Fruit fly (Drosophila melanogaster) whole organism, embryonic: ENCODE results near the gene CG14569.

Experiments used
- Atf3 ChIP-seq: fragments of 200-800 bp; sonication (Bioruptor generic); optimal IDR thresholded peaks from 3 replicates; lab custom pipeline; 2016; ENCODE audit warnings: missing biosample characterization, missing genetic modification characterization
- B-H1 ChIP-seq: fragments of 200-800 bp; sonication (Bioruptor generic); IDR thresholded peaks from 3 replicates; pipeline ENCODE4 v1.3.6; 2022; ENCODE audit warnings: missing biosample characterization, missing genetic modification characterization
- CG10321 ChIP-seq: fragments of 200-800 bp; sonication (Bioruptor generic); IDR thresholded peaks from 2 replicates; pipeline ENCODE4 v1.3.6; 2022; ENCODE audit warnings: missing biosample characterization, missing genetic modification characterization
- CG10431 ChIP-seq: fragments of 200-800 bp; sonication (Bioruptor generic); optimal IDR thresholded peaks from 3 replicates; lab custom pipeline; 2018; ENCODE audit warnings: missing biosample characterization, mild to moderate bottlenecking, missing genetic modification characterization
- CG10462 ChIP-seq: fragments of 200-800 bp; sonication (Bioruptor generic); optimal IDR thresholded peaks from 2 replicates; lab custom pipeline; 2016; ENCODE audit warnings: missing biosample characterization, missing genetic modification characterization
- CG10565 ChIP-seq: fragments of 200-800 bp; sonication (Bioruptor generic); optimal IDR thresholded peaks from 3 replicates; lab custom pipeline; 2016; ENCODE audit warnings: missing biosample characterization, mild to moderate bottlenecking, missing genetic modification characterization
- CG11504 ChIP-seq: fragments of 200-800 bp; sonication (Bioruptor generic); optimal IDR thresholded peaks from 3 replicates; lab custom pipeline; 2019; ENCODE audit warnings: missing biosample characterization, mild to moderate bottlenecking, missing genetic modification characterization, moderate library complexity
- CG1233 ChIP-seq: fragments of 200-800 bp; sonication (Bioruptor generic); optimal IDR thresholded peaks from 4 replicates; lab custom pipeline; 2018; ENCODE audit warnings: missing biosample characterization, mild to moderate bottlenecking, missing genetic modification characterization
- CG12391 ChIP-seq: fragments of 200-800 bp; sonication (Bioruptor generic); optimal IDR thresholded peaks from 3 replicates; lab custom pipeline; 2018; ENCODE audit warnings: missing biosample characterization, mild to moderate bottlenecking, missing genetic modification characterization, moderate library complexity
- CG14710 ChIP-seq: fragments of 200-800 bp; sonication (Bioruptor generic); optimal IDR thresholded peaks from 3 replicates; lab custom pipeline; 2019; ENCODE audit warnings: missing biosample characterization, mild to moderate bottlenecking, missing genetic modification characterization, moderate library complexity
- CG15479 ChIP-seq: fragments of 200-800 bp; sonication (Bioruptor generic); optimal IDR thresholded peaks from 3 replicates; lab custom pipeline; 2019; ENCODE audit warnings: missing biosample characterization, mild to moderate bottlenecking, missing genetic modification characterization, moderate library complexity
- CG15601 ChIP-seq: fragments of 200-800 bp; sonication (Bioruptor generic); optimal IDR thresholded peaks from 3 replicates; lab custom pipeline; 2019; ENCODE audit warnings: missing biosample characterization, mild to moderate bottlenecking, missing genetic modification characterization, moderate library complexity
- CG2202 ChIP-seq: fragments of 200-800 bp; sonication (Bioruptor generic); optimal IDR thresholded peaks from 2 replicates; lab custom pipeline; 2018; ENCODE audit warnings: missing biosample characterization, mild to moderate bottlenecking, missing genetic modification characterization
- CG34224 ChIP-seq: fragments of 200-800 bp; sonication (Bioruptor generic); IDR thresholded peaks from 3 replicates; pipeline ENCODE4 v1.3.6; 2022; ENCODE audit warnings: missing biosample characterization, missing genetic modification characterization; ENCODE audit not compliant: partially characterized antibody
- CG6854 ChIP-seq: fragments of 200-800 bp; sonication (Bioruptor generic); optimal IDR thresholded peaks from 3 replicates; lab custom pipeline; 2017; ENCODE audit warnings: missing biosample characterization, mild to moderate bottlenecking, missing genetic modification characterization
- CG7357 ChIP-seq: fragments of 200-800 bp; sonication (Bioruptor generic); IDR thresholded peaks from 3 replicates; pipeline ENCODE4 v1.3.6; 2022; ENCODE audit warnings: missing biosample characterization, missing genetic modification characterization
- CG8089 ChIP-seq: fragments of 200-800 bp; sonication (Bioruptor generic); optimal IDR thresholded peaks from 3 replicates; lab custom pipeline; 2016; ENCODE audit warnings: missing biosample characterization, missing genetic modification characterization
- Dbx ChIP-seq: fragments of 200-800 bp; sonication (Bioruptor generic); IDR thresholded peaks from 3 replicates; pipeline ENCODE4 v1.3.6; 2022; ENCODE audit warnings: missing biosample characterization, missing genetic modification characterization
- Dip3 ChIP-seq: fragments of 200-800 bp; sonication (Bioruptor generic); optimal IDR thresholded peaks from 3 replicates; lab custom pipeline; 2016; ENCODE audit warnings: missing biosample characterization, missing genetic modification characterization
- Eip74EF ChIP-seq, 2 experiments: fragments of 200-800 bp in 1 of 2; fragments of >200 bp in 1 of 2; sonication (Bioruptor generic) in 1 of 2; optimal IDR thresholded peaks; 2 replicates each; lab custom pipeline; 2017 to 2019; ENCODE audit warnings: missing biosample characterization in 2 of 2, missing genetic modification characterization in 2 of 2, mild to moderate bottlenecking in 1 of 2, moderate library complexity in 1 of 2
- Fer1 ChIP-seq: fragments of 200-800 bp; sonication (Bioruptor generic); optimal IDR thresholded peaks from 2 replicates; lab custom pipeline; 2017; ENCODE audit warnings: missing biosample characterization, mild to moderate bottlenecking, missing genetic modification characterization
- Lpt ChIP-seq: fragments of >200 bp; optimal IDR thresholded peaks from 2 replicates; lab custom pipeline; 2018; ENCODE audit warnings: missing biosample characterization, missing genetic modification characterization
- MESR4 ChIP-seq: fragments of 200-800 bp; sonication (Bioruptor generic); optimal IDR thresholded peaks from 2 replicates; lab custom pipeline; 2018; ENCODE audit warnings: missing biosample characterization, mild to moderate bottlenecking, missing genetic modification characterization, moderate library complexity
- NFAT ChIP-seq: fragments of 200-800 bp; sonication (Bioruptor generic); IDR thresholded peaks from 2 replicates; pipeline ENCODE4 v1.3.6; 2022; ENCODE audit warnings: missing biosample characterization, missing genetic modification characterization
- Nf-YA ChIP-seq: fragments of 200-800 bp; sonication (Bioruptor generic); IDR thresholded peaks from 2 replicates; pipeline ENCODE4 v1.3.6; 2022; ENCODE audit warnings: missing biosample characterization, missing genetic modification characterization
- Rfx ChIP-seq: fragments of 200-800 bp; sonication (Bioruptor generic); IDR thresholded peaks from 2 replicates; pipeline ENCODE4 v1.3.6; 2022; ENCODE audit warnings: missing biosample characterization, missing genetic modification characterization
- Taf1 ChIP-seq: fragments of 200-800 bp; sonication (Bioruptor generic); IDR thresholded peaks from 2 replicates; pipeline ENCODE4 v1.3.6; 2022; ENCODE audit warnings: missing biosample characterization, missing genetic modification characterization
- bcd ChIP-seq: fragments of 200-800 bp; sonication (Bioruptor generic); optimal IDR thresholded peaks from 2 replicates; lab custom pipeline; 2017; ENCODE audit warnings: missing biosample characterization, mild to moderate bottlenecking, missing genetic modification characterization
- bowl ChIP-seq: fragments of 200-800 bp; sonication (Bioruptor generic); IDR thresholded peaks from 2 replicates; pipeline ENCODE4 v1.3.6; 2022; ENCODE audit warnings: missing biosample characterization, missing genetic modification characterization
- cad ChIP-seq: fragments of >200 bp; optimal IDR thresholded peaks from 2 replicates; lab custom pipeline; 2017; ENCODE audit warnings: missing biosample characterization, missing genetic modification characterization
- chn ChIP-seq: fragments of 200-800 bp; sonication (Bioruptor generic); optimal IDR thresholded peaks from 2 replicates; lab custom pipeline; 2016; ENCODE audit warnings: missing biosample characterization, missing genetic modification characterization
- croc ChIP-seq: fragments of 200-800 bp; sonication (Bioruptor generic); conservative IDR thresholded peaks from 3 replicates; pipeline ENCODE4 v1.3.6; 2022; ENCODE audit warnings: missing biosample characterization, missing genetic modification characterization
- cwo ChIP-seq: fragments of 200-800 bp; sonication (Bioruptor generic); optimal IDR thresholded peaks from 3 replicates; lab custom pipeline; 2017; ENCODE audit warnings: missing biosample characterization, missing genetic modification characterization, mild to moderate bottlenecking, moderate library complexity, missing genetic modification reagents
- danr ChIP-seq: fragments of 200-800 bp; sonication (Bioruptor generic); IDR thresholded peaks from 2 replicates; pipeline ENCODE4 v1.3.6; 2022; ENCODE audit warnings: missing biosample characterization, missing genetic modification characterization
- dmrt11E ChIP-seq: fragments of 200-800 bp; sonication (Bioruptor generic); optimal IDR thresholded peaks from 3 replicates; lab custom pipeline; 2018; ENCODE audit warnings: missing biosample characterization, mild to moderate bottlenecking, missing genetic modification characterization, moderate library complexity
- exex ChIP-seq: fragments of 200-800 bp; sonication (Bioruptor generic); optimal IDR thresholded peaks from 4 replicates; lab custom pipeline; 2018; ENCODE audit warnings: missing biosample characterization, mild to moderate bottlenecking, missing genetic modification characterization, moderate library complexity
- gfzf ChIP-seq: fragments of 200-800 bp; sonication (Bioruptor generic); optimal IDR thresholded peaks from 2 replicates; lab custom pipeline; 2016; ENCODE audit warnings: missing biosample characterization, mild to moderate bottlenecking, missing genetic modification characterization, moderate library complexity
- hth ChIP-seq: fragments of >200 bp; optimal IDR thresholded peaks from 2 replicates; lab custom pipeline; 2017; ENCODE audit warnings: inconsistent platforms
- klu ChIP-seq: fragments of 200-800 bp; sonication (Bioruptor generic); IDR thresholded peaks from 2 replicates; pipeline ENCODE4 v1.3.6; 2022; ENCODE audit warnings: missing biosample characterization, missing genetic modification characterization
- nerfin-1 ChIP-seq: fragments of 200-800 bp; sonication (Bioruptor generic); optimal IDR thresholded peaks from 3 replicates; lab custom pipeline; 2019; ENCODE audit warnings: missing biosample characterization, mild to moderate bottlenecking, missing genetic modification characterization, moderate library complexity
- onecut ChIP-seq: fragments of 200-800 bp; sonication (Bioruptor generic); IDR thresholded peaks from 2 replicates; pipeline ENCODE4 v1.3.6; 2022; ENCODE audit warnings: missing biosample characterization, missing genetic modification characterization
- prd ChIP-seq, 3 experiments: fragments of >200 bp in 2 of 3; fragments of 200-800 bp in 1 of 3; sonication (Bioruptor generic) in 1 of 3; optimal IDR thresholded peaks in 2 of 3; IDR thresholded peaks in 1 of 3; 2 replicates in 2 of 3; 3 replicates in 1 of 3; pipeline versions ENCODE4 v1.3.6 to Lab custom; 2017 to 2022; ENCODE audit warnings: missing biosample characterization in 1 of 3, missing genetic modification characterization in 1 of 3
- pros ChIP-seq: fragments of 200-800 bp; sonication (Bioruptor generic); optimal IDR thresholded peaks from 3 replicates; lab custom pipeline; 2019; ENCODE audit warnings: missing biosample characterization, mild to moderate bottlenecking, missing genetic modification characterization, moderate library complexity
- psq ChIP-seq: fragments of 200-800 bp; sonication (Bioruptor generic); optimal IDR thresholded peaks from 2 replicates; lab custom pipeline; 2017; ENCODE audit warnings: missing biosample characterization, missing genetic modification characterization
- rib ChIP-seq: fragments of 200-800 bp; sonication (Bioruptor generic); IDR thresholded peaks from 2 replicates; pipeline ENCODE4 v1.3.6; 2022; ENCODE audit warnings: missing biosample characterization, missing genetic modification characterization
- sob ChIP-seq: fragments of 200-800 bp; sonication (Bioruptor generic); IDR thresholded peaks from 2 replicates; pipeline ENCODE4 v1.3.6; 2022; ENCODE audit warnings: missing biosample characterization, missing genetic modification characterization
- stc ChIP-seq: fragments of 200-800 bp; sonication (Bioruptor generic); IDR thresholded peaks from 2 replicates; pipeline ENCODE4 v1.3.6; 2022; ENCODE audit warnings: missing biosample characterization, missing genetic modification characterization
- ttk ChIP-seq: fragments of 200-800 bp; sonication (Bioruptor generic); IDR thresholded peaks from 2 replicates; pipeline ENCODE4 v2.1.2; 2022; ENCODE audit warnings: missing biosample characterization, missing genetic modification characterization
- unpg ChIP-seq: fragments of 200-800 bp; sonication (Bioruptor generic); optimal IDR thresholded peaks from 3 replicates; lab custom pipeline; 2018; ENCODE audit warnings: missing biosample characterization, mild to moderate bottlenecking, missing genetic modification characterization, moderate library complexity
- zen ChIP-seq: fragments of 200-800 bp; sonication (Bioruptor generic); optimal IDR thresholded peaks from 3 replicates; lab custom pipeline; 2018; ENCODE audit warnings: missing biosample characterization, mild to moderate bottlenecking, missing genetic modification characterization, moderate library complexity
- zfh2 ChIP-seq: fragments of 200-800 bp; sonication (Bioruptor generic); optimal IDR thresholded peaks from 2 replicates; lab custom pipeline; 2016; ENCODE audit warnings: missing biosample characterization, missing genetic modification characterization

The CG14569 gene

DNA sequence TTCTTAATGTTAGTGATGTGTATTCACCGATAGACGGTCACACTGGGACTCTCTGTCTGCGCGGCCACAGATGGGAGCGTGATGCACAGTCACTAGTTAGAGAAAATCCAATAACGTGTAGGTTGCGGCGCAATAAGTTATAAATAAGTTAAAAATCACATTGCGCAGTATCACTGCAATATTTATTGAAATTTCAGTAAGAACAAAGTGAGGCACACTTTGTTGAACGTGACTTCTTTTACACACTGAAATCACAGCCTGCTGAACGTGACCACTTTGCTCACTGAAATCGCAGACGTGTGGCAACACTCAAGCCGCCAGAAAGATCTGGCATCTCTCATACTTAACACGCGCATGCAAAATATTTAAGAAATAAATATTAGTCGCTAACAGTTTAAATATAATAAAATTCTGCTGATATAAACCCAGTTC, 2.7 kb downstream of the CG14569 start, which contains the start of the genes CG11247 and Polr2H (continued):
- TF ChIP-seq Dip3 (GFP tag; lab: Kevin White, UChicago) = peak; percentile 96
- peak; percentile 97 for TF ChIP-seq zfh2 (GFP tag; lab: Kevin White, UChicago)
- TF ChIP-seq CG15479 (GFP tag; lab: Kevin White, UChicago) = peak; percentile 1
- peak; percentile 94 for TF ChIP-seq sob (GFP tag; lab: Robert Waterston, UW)
- TF ChIP-seq Lpt (GFP tag; lab: Kevin White, UChicago) = no peak
- no peak for TF ChIP-seq Eip74EF (GFP tag; optimal IDR thresholded peaks at IDR 0.05; lab: Kevin White, UChicago)
- peak; percentile 90 for TF ChIP-seq CG7357 (GFP tag; lab: Robert Waterston, UW)
- peak; percentile 84 for TF ChIP-seq rib
- peak; percentile 41 for TF ChIP-seq CG10431 (GFP tag; lab: Kevin White, UChicago)
- TF ChIP-seq CG11504 = peak; percentile 85
- peak; percentile 97 for TF ChIP-seq CG14710 (tag; lab: Kevin White, UChicago)
- peak; percentile 71 for TF ChIP-seq psq (GFP tag; lab: Kevin White, UChicago)
- TF ChIP-seq zen (tag; lab: Kevin White, UChicago) = peak; percentile 85
- no peak for TF ChIP-seq cad (GFP tag; lab: Kevin White, UChicago)
- peak; percentile 79 for TF ChIP-seq CG1233 (GFP tag; lab: Kevin White, UChicago)
- TF ChIP-seq B-H1 (GFP tag; lab: Robert Waterston, UW) = peak; percentile 86
- peak; percentile 90 for TF ChIP-seq croc
- TF ChIP-seq CG15601 (tag; lab: Kevin White, UChicago) = peak; percentile 75
- TF ChIP-seq stc = peak; percentile 80
- TF ChIP-seq chn = peak; percentile 96
- TF ChIP-seq ttk (GFP tag; lab: Robert Waterston, UW) = peak; percentile 93
- peak; percentile 89 for TF ChIP-seq CG8089 (GFP tag; lab: Kevin White, UChicago)
- peak; percentile 89 for TF ChIP-seq danr
- peak; percentile 91 for TF ChIP-seq bcd
- TF ChIP-seq CG2202 (tag; lab: Kevin White, UChicago) = peak; percentile 53
- TF ChIP-seq dmrt11E (tag; lab: Kevin White, UChicago) = peak; percentile 89
- TF ChIP-seq klu (GFP tag; lab: Robert Waterston, UW) = peak; percentile 91
- TF ChIP-seq MESR4 = no peak
- TF ChIP-seq Dbx (GFP tag; lab: Robert Waterston, UW) = peak; percentile 93
- no peak for TF ChIP-seq CG6854 (GFP tag; lab: Kevin White, UChicago)
- peak; percentile 68 for TF ChIP-seq Nf-YA (GFP tag; lab: Robert Waterston, UW)
- no peak for TF ChIP-seq Fer1
- TF ChIP-seq NFAT (GFP tag; lab: Robert Waterston, UW) = peak; percentile 91
- peak; percentile 90 for TF ChIP-seq unpg (GFP tag; lab: Kevin White, UChicago)
- peak; percentile 78 for TF ChIP-seq nerfin-1
- peak; percentile 76 for TF ChIP-seq CG10565 (GFP tag; lab: Kevin White, UChicago)
- TF ChIP-seq CG10321 (GFP tag; lab: Robert Waterston, UW) = peak; percentile 65
- no peak for TF ChIP-seq pros (GFP tag; lab: Kevin White, UChicago)
- peak; percentile 91 for TF ChIP-seq CG12391 (tag; lab: Kevin White, UChicago)
- TF ChIP-seq onecut (GFP tag; lab: Robert Waterston, UW) = peak; percentile 61
- TF ChIP-seq bowl (GFP tag; lab: Robert Waterston, UW) = peak; percentile 69; the same call in 1 of the 2 replicates
- peak; percentile 83 for TF ChIP-seq CG10462
- no peak for TF ChIP-seq hth (lab: Kevin White, UChicago)
- peak; percentile 58 for TF ChIP-seq CG34224 (GFP tag; lab: Robert Waterston, UW)
- peak; percentile 90 for TF ChIP-seq Atf3
- peak; percentile 96 for TF ChIP-seq Rfx
- no peak for TF ChIP-seq prd (optimal IDR thresholded peaks at IDR 0.05; lab: Kevin White, UChicago)
- TF ChIP-seq prd (GFP tag; IDR thresholded peaks at IDR 0.05; lab: Robert Waterston, UW) = peak; percentile 97
- TF ChIP-seq exex (tag; lab: Kevin White, UChicago) = no peak
- peak; percentile 60 for TF ChIP-seq gfzf (GFP tag; lab: Kevin White, UChicago)
- peak; percentile 40 for TF ChIP-seq cwo (GFP tag; lab: Kevin White, UChicago)
- peak; percentile 79 for TF ChIP-seq Taf1 (GFP tag; lab: Robert Waterston, UW)
